Fruit fly (Drosophila melanogaster) whole organism, adult: Measurements from ENCODE around the gene CG3909.

Experiments used
- CG11617 ChIP-seq: fragments of 200-800 bp; sonication (Bioruptor generic); optimal IDR thresholded peaks from 2 replicates; lab custom pipeline; 2017; ENCODE audit warnings: mild to moderate bottlenecking, missing biosample characterization, missing genetic modification reagents, missing genetic modification characterization
- CG12768 ChIP-seq: fragments of 200-800 bp; sonication (Bioruptor generic); optimal IDR thresholded peaks from 2 replicates; lab custom pipeline; 2017; ENCODE audit warnings: missing biosample characterization, missing genetic modification characterization, mild to moderate bottlenecking, moderate library complexity, missing genetic modification reagents
- CG14711 ChIP-seq: fragments of 200-800 bp; sonication (Bioruptor generic); optimal IDR thresholded peaks from 2 replicates; lab custom pipeline; 2018; ENCODE audit warnings: missing biosample characterization, mild to moderate bottlenecking, missing genetic modification characterization, moderate library complexity
- CG1620 ChIP-seq: fragments of 200-800 bp; sonication (Bioruptor generic); optimal IDR thresholded peaks from 2 replicates; lab custom pipeline; 2016; ENCODE audit warnings: missing biosample characterization, missing genetic modification characterization
- CG33017 ChIP-seq: fragments of 200-800 bp; sonication (Bioruptor generic); optimal IDR thresholded peaks from 2 replicates; lab custom pipeline; 2018; ENCODE audit warnings: missing biosample characterization, mild to moderate bottlenecking, missing genetic modification characterization, moderate library complexity
- CG5204 ChIP-seq: fragments of 200-800 bp; sonication (Bioruptor generic); optimal IDR thresholded peaks from 2 replicates; lab custom pipeline; 2016; ENCODE audit warnings: missing biosample characterization, missing genetic modification characterization
- CG7045 ChIP-seq: fragments of 200-800 bp; sonication (Bioruptor generic); optimal IDR thresholded peaks from 2 replicates; lab custom pipeline; 2017; ENCODE audit warnings: missing biosample characterization, mild to moderate bottlenecking, missing genetic modification characterization
- CG7101 ChIP-seq: fragments of 200-800 bp; sonication (Bioruptor generic); optimal IDR thresholded peaks from 2 replicates; lab custom pipeline; 2018; ENCODE audit warnings: missing biosample characterization, mild to moderate bottlenecking, missing genetic modification characterization, moderate library complexity
- Clk ChIP-seq: fragments of 200-800 bp; sonication (Bioruptor generic); optimal IDR thresholded peaks from 2 replicates; lab custom pipeline; 2017; ENCODE audit warnings: missing biosample characterization, missing genetic modification characterization
- Crg-1 ChIP-seq: fragments of 200-800 bp; sonication (Bioruptor generic); optimal IDR thresholded peaks from 2 replicates; lab custom pipeline; 2016; ENCODE audit warnings: missing biosample characterization, missing genetic modification characterization
- Hr96 ChIP-seq: fragments of 200-800 bp; sonication (Bioruptor generic); optimal IDR thresholded peaks from 2 replicates; lab custom pipeline; 2016; ENCODE audit warnings: missing biosample characterization, missing genetic modification characterization
- Mnt ChIP-seq: fragments of 200-800 bp; sonication (Bioruptor generic); optimal IDR thresholded peaks from 2 replicates; lab custom pipeline; 2016; ENCODE audit warnings: missing biosample characterization, mild to moderate bottlenecking, missing genetic modification characterization
- bab1 ChIP-seq: fragments of 200-800 bp; sonication (Bioruptor generic); optimal IDR thresholded peaks from 3 replicates; lab custom pipeline; 2019; ENCODE audit warnings: missing biosample characterization, mild to moderate bottlenecking, missing genetic modification characterization, moderate library complexity
- cic ChIP-seq: fragments of 200-800 bp; sonication (Bioruptor generic); optimal IDR thresholded peaks from 2 replicates; lab custom pipeline; 2017; ENCODE audit warnings: missing biosample characterization, mild to moderate bottlenecking, missing genetic modification characterization, moderate library complexity
- cnc ChIP-seq, 2 experiments: fragments of >200 bp; optimal IDR thresholded peaks; 2 replicates each; lab custom pipeline; 2017
- kay ChIP-seq: fragments of 200-800 bp; sonication (Bioruptor generic); peaks from one replicate; lab custom pipeline; 2016; ENCODE audit warnings: missing biosample characterization, missing genetic modification characterization, borderline replicate concordance
- ovo ChIP-seq: fragments of 200-800 bp; sonication (Bioruptor generic); optimal IDR thresholded peaks from 2 replicates; lab custom pipeline; 2016; ENCODE audit warnings: missing biosample characterization, missing genetic modification characterization
- pad ChIP-seq: fragments of 200-800 bp; sonication (Bioruptor generic); optimal IDR thresholded peaks from 3 replicates; lab custom pipeline; 2017; ENCODE audit warnings: missing biosample characterization, missing genetic modification characterization, mild to moderate bottlenecking, moderate library complexity, missing genetic modification reagents
- tj ChIP-seq: fragments of 200-800 bp; sonication (Bioruptor generic); optimal IDR thresholded peaks from 3 replicates; lab custom pipeline; 2017; ENCODE audit warnings: missing biosample characterization, mild to moderate bottlenecking, missing genetic modification characterization, moderate library complexity
- toe ChIP-seq: fragments of 200-800 bp; sonication (Bioruptor generic); optimal IDR thresholded peaks from 2 replicates; lab custom pipeline; 2016; ENCODE audit warnings: missing biosample characterization, missing genetic modification characterization

Gene CG3909

dm6 chr3R:10042664-10043372, at the start of gene CG3909, which contains the start of gene Mical:
CG3909 (plus strand) TSS chr3R:10043270.
Mical (minus strand) TSS chr3R:10042895.
- TF ChIP-seq pad (GFP tag; lab: Kevin White, UChicago) = peak; percentile 67
- TF ChIP-seq kay = no peak
- peak; percentile 36 for TF ChIP-seq Mnt (GFP tag; lab: Kevin White, UChicago)
- peak; percentile 76 for TF ChIP-seq bab1
- TF ChIP-seq CG12768 (GFP tag; lab: Kevin White, UChicago) = peak; percentile 75
- TF ChIP-seq cic (GFP tag; lab: Kevin White, UChicago) = peak; percentile 19
- no peak for TF ChIP-seq CG5204
- TF ChIP-seq CG14711 (tag; lab: Kevin White, UChicago) = peak; percentile 91
- TF ChIP-seq CG7101 (tag; lab: Kevin White, UChicago) = peak; percentile 95
- no peak for TF ChIP-seq Hr96 (GFP tag; lab: Kevin White, UChicago)
- TF ChIP-seq ovo (GFP tag; lab: Kevin White, UChicago) = peak; percentile 42
- peak; percentile 53 for TF ChIP-seq tj (GFP tag; lab: Kevin White, UChicago)
- TF ChIP-seq CG7045 (GFP tag; lab: Kevin White, UChicago) = peak; percentile 87
- TF ChIP-seq CG33017 (tag; lab: Kevin White, UChicago) = peak; percentile 94
- peak; percentile 84 for TF ChIP-seq CG11617
- TF ChIP-seq toe (GFP tag; lab: Kevin White, UChicago) = no peak
- peak; percentile 48 for TF ChIP-seq CG1620
- peak; percentile 75 for TF ChIP-seq Crg-1 (GFP tag; lab: Kevin White, UChicago)
- TF ChIP-seq cnc (optimal IDR thresholded peaks at IDR 0.05; lab: Kevin White, UChicago) = no peak
- TF ChIP-seq Clk (GFP tag; lab: Kevin White, UChicago) = peak; percentile 52

- TF ChIP-seq pad (GFP tag; lab: Kevin White, UChicago) (no peak), ovo (GFP tag; lab: Kevin White, UChicago) (no peak), bab1 (no peak), Hr96 (GFP tag; lab: Kevin White, UChicago) (no peak), cic (GFP tag; lab: Kevin White, UChicago) (no peak), CG7045 (GFP tag; lab: Kevin White, UChicago) (no peak), CG12768 (GFP tag; lab: Kevin White, UChicago) (no peak)
Observed at dm6 chr3R:9996689-9997213, 46.3 kb upstream of the CG3909 start, which contains the start of the genes Gr85a and Spn85F. Gr85a (minus strand) TSS chr3R:9996789. Spn85F (plus strand) TSS chr3R:9997163.

- TF ChIP-seq tj (GFP tag; lab: Kevin White, UChicago) (no peak), bab1 (peak; percentile 66)
Observed at dm6 chr3R:10001174-10001789, 41.8 kb upstream of the CG3909 start, which contains the start of gene CG5359. CG5359 (minus strand) TSS chr3R:10001276.

- TF ChIP-seq CG7045 (GFP tag; lab: Kevin White, UChicago) (no peak), CG14711 (tag; lab: Kevin White, UChicago) (no peak), CG5204 (no peak), tj (GFP tag; lab: Kevin White, UChicago) (no peak), cic (GFP tag; lab: Kevin White, UChicago) (no peak), CG7101 (tag; lab: Kevin White, UChicago) (no peak), Crg-1 (GFP tag; lab: Kevin White, UChicago) (no peak), Hr96 (GFP tag; lab: Kevin White, UChicago) (no peak), Clk (GFP tag; lab: Kevin White, UChicago) (no peak), toe (GFP tag; lab: Kevin White, UChicago) (no peak), CG11617 (no peak), Mnt (GFP tag; lab: Kevin White, UChicago) (no peak), kay (no peak), pad (GFP tag; lab: Kevin White, UChicago) (no peak), CG1620 (no peak), cnc (optimal IDR thresholded peaks at IDR 0.05; lab: Kevin White, UChicago) (no peak), bab1 (no peak), ovo (GFP tag; lab: Kevin White, UChicago) (no peak), CG12768 (GFP tag; lab: Kevin White, UChicago) (no peak), CG33017 (tag; lab: Kevin White, UChicago) (no peak)
Observed at dm6 chr3R:10024032-10024712, 18.9 kb upstream of the CG3909 start.

- no peak for TF ChIP-seq ovo (GFP tag; lab: Kevin White, UChicago)
- no peak for TF ChIP-seq Clk (GFP tag; lab: Kevin White, UChicago)
- no peak for TF ChIP-seq CG14711 (tag; lab: Kevin White, UChicago)
- TF ChIP-seq cic (GFP tag; lab: Kevin White, UChicago) = no peak
- no peak for TF ChIP-seq Crg-1 (GFP tag; lab: Kevin White, UChicago)
- no peak for TF ChIP-seq Hr96 (GFP tag; lab: Kevin White, UChicago)
- no peak for TF ChIP-seq tj (GFP tag; lab: Kevin White, UChicago)
- TF ChIP-seq CG11617 = no peak
- no peak for TF ChIP-seq CG1620
- TF ChIP-seq Mnt (GFP tag; lab: Kevin White, UChicago) = no peak
- TF ChIP-seq kay = no peak
- TF ChIP-seq cnc (optimal IDR thresholded peaks at IDR 0.05; lab: Kevin White, UChicago) = no peak
- no peak for TF ChIP-seq toe (GFP tag; lab: Kevin White, UChicago)
- no peak for TF ChIP-seq CG7045 (GFP tag; lab: Kevin White, UChicago)
- no peak for TF ChIP-seq CG5204
Observed at dm6 chr3R:10025050-10025449, 18.0 kb upstream of the CG3909 start, which contains the start of gene CG31407. CG31407 (minus strand) TSS chr3R:10025150.
